Worm (Caenorhabditis elegans): ENCODE results near the gene T13H5.8.
A peak's percentile ranks its signal among the peaks of the same experiment; 100 is the strongest.

Gene T13H5.8

DNA sequence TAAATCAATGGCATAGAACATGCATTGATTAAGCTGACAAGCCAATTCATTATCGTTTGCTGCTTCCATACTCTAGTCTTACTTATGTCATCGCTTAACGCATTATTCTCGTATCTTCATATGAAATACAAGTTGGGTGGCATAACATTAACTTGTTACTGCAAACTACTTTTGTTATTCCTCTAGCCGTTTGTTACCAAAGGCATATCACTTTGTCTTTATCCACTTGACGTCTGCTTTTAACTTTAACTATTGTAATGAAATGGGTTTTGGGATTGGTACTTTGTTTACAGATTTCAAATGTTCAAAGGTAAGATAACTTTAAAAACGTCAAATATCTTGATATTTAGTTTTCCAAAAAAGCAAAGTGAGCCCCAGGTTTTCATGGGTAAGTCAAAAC, 17.8 kb downstream of the T13H5.8 start, which contains the start of gene W01C9.2:
TSS of gene W01C9.2 (plus strand) at position 301 of the 400 bp plus-strand sequence.
- TF ChIP-seq ref-1 (GFP tag; conservative IDR thresholded peaks at IDR 0.05) (no peak), flt-1 (GFP tag; IDR thresholded peaks at IDR 0.05) (no peak), T22C8.4 (GFP tag; IDR thresholded peaks at IDR 0.05) (no peak), ztf-29 (GFP tag; IDR thresholded peaks at IDR 0.05) (no peak), med-1 (GFP tag; optimal IDR thresholded peaks at IDR 0.05; ENCODE audit: insufficient read depth) (no peak), ztf-23 (GFP tag; IDR thresholded peaks at IDR 0.05) (no peak), cog-1 (tag; optimal IDR thresholded peaks at IDR 0.05) (no peak), klf-2 (GFP tag; conservative IDR thresholded peaks at IDR 0.05) (no peak), tab-1 (GFP tag; IDR thresholded peaks at IDR 0.05) (no peak)

DNA sequence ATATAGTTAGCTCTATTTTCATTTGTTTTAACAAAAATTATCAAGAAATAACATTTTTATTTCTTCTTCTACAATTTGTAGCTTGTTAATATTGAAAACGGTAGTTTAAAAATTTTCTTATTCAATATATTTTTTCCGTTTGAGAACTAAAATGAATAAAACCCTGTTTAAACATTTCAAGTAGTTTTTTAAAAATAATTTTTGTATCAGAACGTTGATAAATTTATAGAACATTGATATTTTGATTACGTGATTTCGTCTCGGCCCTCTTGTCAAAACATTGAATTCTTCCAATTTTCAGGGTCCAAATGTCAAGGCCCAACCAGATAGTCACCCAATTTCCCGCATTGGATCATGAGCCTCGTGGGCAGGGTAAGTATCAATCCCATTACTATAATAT, 22.1 kb downstream of the T13H5.8 start, which contains the start of gene pqn-73:
TSS of gene pqn-73 (plus strand) at position 301 of the 400 bp plus-strand sequence.
- TF ChIP-seq med-1 (GFP tag; optimal IDR thresholded peaks at IDR 0.05; ENCODE audit: insufficient read depth) (no peak), ztf-29 (GFP tag; IDR thresholded peaks at IDR 0.05) (no peak), ztf-23 (GFP tag; IDR thresholded peaks at IDR 0.05) (no peak), ref-1 (GFP tag; conservative IDR thresholded peaks at IDR 0.05) (no peak), klf-2 (GFP tag; conservative IDR thresholded peaks at IDR 0.05) (no peak), tab-1 (GFP tag; IDR thresholded peaks at IDR 0.05) (no peak), flt-1 (GFP tag; IDR thresholded peaks at IDR 0.05) (no peak), cog-1 (tag; optimal IDR thresholded peaks at IDR 0.05) (no peak), T22C8.4 (GFP tag; IDR thresholded peaks at IDR 0.05) (no peak)

DNA sequence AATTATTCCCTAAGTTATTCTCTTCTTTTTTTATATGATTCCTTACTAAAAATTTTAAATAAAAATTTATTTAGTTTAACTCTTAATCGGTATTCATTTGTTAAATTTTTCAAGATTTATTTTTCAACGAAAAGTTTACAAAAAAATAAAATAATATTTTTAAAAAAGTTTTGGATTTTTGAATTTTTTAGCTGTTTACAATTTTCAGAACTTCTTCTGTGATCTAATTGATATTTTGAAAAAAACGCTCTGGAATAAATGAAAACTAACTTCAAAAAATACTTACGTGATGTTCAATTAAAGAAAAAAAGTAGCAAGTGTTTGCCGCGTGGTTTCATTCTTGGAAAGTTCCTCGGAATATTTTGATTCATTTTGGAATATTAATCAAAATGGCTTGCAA, 27.0 kb downstream of the T13H5.8 start, which contains the start of gene decr-1.2:
TSS of gene decr-1.2 (plus strand) at position 301 of the 400 bp plus-strand sequence.
- TF ChIP-seq med-1 (GFP tag; optimal IDR thresholded peaks at IDR 0.05; ENCODE audit: insufficient read depth) (no peak), cog-1 (tag; optimal IDR thresholded peaks at IDR 0.05) (no peak), flt-1 (GFP tag; IDR thresholded peaks at IDR 0.05) (no peak), ztf-29 (GFP tag; IDR thresholded peaks at IDR 0.05) (no peak), T22C8.4 (GFP tag; IDR thresholded peaks at IDR 0.05) (no peak), tab-1 (GFP tag; IDR thresholded peaks at IDR 0.05) (no peak), klf-2 (GFP tag; conservative IDR thresholded peaks at IDR 0.05) (no peak), ztf-23 (GFP tag; IDR thresholded peaks at IDR 0.05) (no peak), ref-1 (GFP tag; conservative IDR thresholded peaks at IDR 0.05) (no peak)

DNA sequence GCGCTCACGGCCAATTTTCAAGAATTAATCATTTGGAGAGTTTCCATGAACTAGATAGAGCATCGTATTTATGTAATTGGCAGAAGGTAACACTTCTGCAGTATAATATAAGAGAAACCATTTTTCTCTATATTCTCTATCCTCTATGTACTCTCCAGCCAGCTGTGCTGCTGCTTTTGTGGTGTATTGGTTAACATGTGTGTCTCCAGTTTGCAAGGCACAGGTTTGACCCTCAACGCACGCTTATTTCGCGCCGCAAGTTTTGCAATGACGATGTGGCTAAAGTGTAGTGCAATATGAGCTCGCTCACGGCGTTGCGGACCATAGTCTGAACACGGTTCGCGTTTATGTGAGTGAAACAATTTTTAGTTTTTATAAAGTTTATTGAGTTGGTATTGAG, 28.7 kb downstream of the T13H5.8 start:
- peak; percentile 52 for TF ChIP-seq cog-1 (tag; optimal IDR thresholded peaks at IDR 0.05)
- TF ChIP-seq flt-1 (GFP tag; IDR thresholded peaks at IDR 0.05) = peak; percentile 92
- peak; percentile 40 for TF ChIP-seq med-1 (GFP tag; optimal IDR thresholded peaks at IDR 0.05; ENCODE audit: insufficient read depth)
- peak; percentile 91 for TF ChIP-seq tab-1 (GFP tag; IDR thresholded peaks at IDR 0.05)
- peak; percentile 63; the same call in 1 of the 2 replicates for TF ChIP-seq T22C8.4 (GFP tag; IDR thresholded peaks at IDR 0.05)
- TF ChIP-seq klf-2 (GFP tag; conservative IDR thresholded peaks at IDR 0.05) = peak; percentile 84
- no peak; the same call in none of the 2 replicates for TF ChIP-seq ztf-23 (GFP tag; IDR thresholded peaks at IDR 0.05)
- TF ChIP-seq ztf-29 (GFP tag; IDR thresholded peaks at IDR 0.05) = peak; percentile 82
- peak; percentile 90 for TF ChIP-seq ref-1 (GFP tag; conservative IDR thresholded peaks at IDR 0.05)

DNA sequence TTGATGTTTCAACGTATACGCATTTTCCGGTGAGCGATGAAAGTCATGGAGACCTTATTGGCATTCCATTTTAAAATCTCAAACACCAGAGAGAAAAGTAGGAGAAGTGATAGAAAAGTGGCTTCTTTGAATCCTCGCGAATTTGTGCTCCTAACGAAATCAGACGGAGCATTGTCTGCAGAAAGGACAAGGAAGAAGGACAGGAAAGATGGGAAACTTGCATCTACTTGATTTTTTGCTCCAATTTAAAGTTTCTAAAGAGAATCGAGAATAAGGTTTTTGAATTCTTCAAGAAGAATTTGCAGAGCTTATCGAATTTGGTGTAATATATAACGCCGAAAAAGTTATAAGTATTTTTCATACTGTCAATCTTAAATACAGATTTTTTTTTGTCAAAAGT, 32.8 kb downstream of the T13H5.8 start:
- no peak for TF ChIP-seq T22C8.4 (GFP tag; IDR thresholded peaks at IDR 0.05)
- no peak for TF ChIP-seq med-1 (GFP tag; optimal IDR thresholded peaks at IDR 0.05; ENCODE audit: insufficient read depth)
- no peak for TF ChIP-seq ztf-29 (GFP tag; IDR thresholded peaks at IDR 0.05)
- TF ChIP-seq tab-1 (GFP tag; IDR thresholded peaks at IDR 0.05) = no peak
- no peak for TF ChIP-seq flt-1 (GFP tag; IDR thresholded peaks at IDR 0.05)
- TF ChIP-seq ref-1 (GFP tag; conservative IDR thresholded peaks at IDR 0.05) = no peak
- no peak for TF ChIP-seq klf-2 (GFP tag; conservative IDR thresholded peaks at IDR 0.05)
- no peak for TF ChIP-seq cog-1 (tag; optimal IDR thresholded peaks at IDR 0.05)
- no peak for TF ChIP-seq ztf-23 (GFP tag; IDR thresholded peaks at IDR 0.05)

DNA sequence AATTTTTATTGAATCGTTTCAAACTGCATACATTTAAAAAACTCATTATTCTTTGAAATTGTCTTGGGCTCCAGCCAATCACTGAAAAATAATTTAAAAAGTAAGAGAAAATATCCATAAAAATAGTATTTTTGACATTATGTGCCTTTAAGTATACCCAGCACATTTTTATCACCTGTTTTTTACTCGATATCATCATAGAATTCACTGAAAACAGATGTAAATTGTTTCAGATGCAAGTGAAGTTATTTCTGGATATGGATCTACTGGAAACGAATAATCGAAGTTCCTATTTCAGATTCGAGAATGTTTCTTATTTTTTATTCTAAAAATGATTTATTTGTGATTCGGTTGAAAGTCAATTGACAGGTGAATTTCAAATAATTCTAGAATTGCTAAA, 36.3 kb downstream of the T13H5.8 start:
- TF ChIP-seq med-1 (GFP tag; optimal IDR thresholded peaks at IDR 0.05; ENCODE audit: insufficient read depth) = no peak
- TF ChIP-seq T22C8.4 (GFP tag; IDR thresholded peaks at IDR 0.05) = no peak
- TF ChIP-seq tab-1 (GFP tag; IDR thresholded peaks at IDR 0.05) = no peak
- no peak for TF ChIP-seq ztf-29 (GFP tag; IDR thresholded peaks at IDR 0.05)
- no peak for TF ChIP-seq klf-2 (GFP tag; conservative IDR thresholded peaks at IDR 0.05)
- no peak for TF ChIP-seq ref-1 (GFP tag; conservative IDR thresholded peaks at IDR 0.05)

ce11 chrII:8556166-8556565, 37.9 kb downstream of the T13H5.8 start, which contains the start of gene glb-27:
Gene glb-27, minus strand, starts transcription at chrII:8556266.
- TF ChIP-seq T22C8.4 (GFP tag; IDR thresholded peaks at IDR 0.05) = no peak
- TF ChIP-seq cog-1 (tag; optimal IDR thresholded peaks at IDR 0.05) = no peak
- no peak for TF ChIP-seq ztf-29 (GFP tag; IDR thresholded peaks at IDR 0.05)
- TF ChIP-seq tab-1 (GFP tag; IDR thresholded peaks at IDR 0.05) = no peak
- TF ChIP-seq med-1 (GFP tag; optimal IDR thresholded peaks at IDR 0.05; ENCODE audit: insufficient read depth) = no peak
- TF ChIP-seq klf-2 (GFP tag; conservative IDR thresholded peaks at IDR 0.05) = no peak
- TF ChIP-seq ref-1 (GFP tag; conservative IDR thresholded peaks at IDR 0.05) = no peak
- TF ChIP-seq ztf-23 (GFP tag; IDR thresholded peaks at IDR 0.05) = no peak
- no peak for TF ChIP-seq flt-1 (GFP tag; IDR thresholded peaks at IDR 0.05)

- no peak for TF ChIP-seq ztf-23 (GFP tag; IDR thresholded peaks at IDR 0.05)
- no peak for TF ChIP-seq flt-1 (GFP tag; IDR thresholded peaks at IDR 0.05)
- TF ChIP-seq klf-2 (GFP tag; conservative IDR thresholded peaks at IDR 0.05) = no peak
- TF ChIP-seq tab-1 (GFP tag; IDR thresholded peaks at IDR 0.05) = no peak
- no peak for TF ChIP-seq ref-1 (GFP tag; conservative IDR thresholded peaks at IDR 0.05)
- TF ChIP-seq cog-1 (tag; optimal IDR thresholded peaks at IDR 0.05) = no peak
- no peak for TF ChIP-seq med-1 (GFP tag; optimal IDR thresholded peaks at IDR 0.05; ENCODE audit: insufficient read depth)
- no peak for TF ChIP-seq ztf-29 (GFP tag; IDR thresholded peaks at IDR 0.05)
- TF ChIP-seq T22C8.4 (GFP tag; IDR thresholded peaks at IDR 0.05) = no peak
Measured at ce11 chrII:8559188-8559587, 40.9 kb downstream of the T13H5.8 start.

DNA sequence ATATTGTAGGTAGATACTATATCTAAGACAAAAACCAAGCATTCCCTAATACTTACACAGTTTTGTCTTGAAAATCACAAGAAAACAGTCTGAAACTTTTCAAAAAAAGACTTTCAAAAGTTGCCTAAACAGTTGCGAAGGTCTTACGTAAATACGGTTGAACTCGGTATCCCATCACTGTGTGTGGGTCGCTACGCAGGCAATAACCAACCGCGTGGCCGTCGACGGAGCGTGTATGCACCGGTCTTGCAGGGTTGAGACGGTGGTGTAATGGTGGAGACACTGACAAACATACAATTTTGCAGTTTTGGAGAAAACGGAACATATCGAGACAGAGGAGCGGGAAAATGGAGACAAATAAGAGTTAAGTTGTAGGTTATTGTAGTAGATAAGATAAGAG, 42.9 kb downstream of the T13H5.8 start, which contains the start of gene iff-2:
TSS of gene iff-2 (minus strand) at position 141 of the 400 bp plus-strand sequence.
- TF ChIP-seq ztf-23 (GFP tag; IDR thresholded peaks at IDR 0.05) (peak; percentile 92), tab-1 (GFP tag; IDR thresholded peaks at IDR 0.05) (peak; percentile 24; the same call in 1 of the 2 replicates), ztf-29 (GFP tag; IDR thresholded peaks at IDR 0.05) (peak; percentile 16; the same call in 1 of the 2 replicates), ref-1 (GFP tag; conservative IDR thresholded peaks at IDR 0.05) (peak; percentile 46), flt-1 (GFP tag; IDR thresholded peaks at IDR 0.05) (peak; percentile 89), klf-2 (GFP tag; conservative IDR thresholded peaks at IDR 0.05) (0 out of 2 replicates have a peak, but pooled peaks have one; percentile 51), T22C8.4 (GFP tag; IDR thresholded peaks at IDR 0.05) (peak; percentile 52), cog-1 (tag; optimal IDR thresholded peaks at IDR 0.05) (peak; percentile 97), med-1 (GFP tag; optimal IDR thresholded peaks at IDR 0.05; ENCODE audit: insufficient read depth) (no peak)
